Fruit fly (Drosophila melanogaster): ENCODE measurements around the gene PICK1.

PICK1 gene

dm6 chr2L:12704418-12704920, 9.6 kb downstream of the PICK1 start, which contains the start of the genes CG5776 and spict (continued):
- TF ChIP-seq fd96Cb (tag; optimal IDR thresholded peaks at IDR 0.05) (peak; percentile 15), p53 (GFP tag; optimal IDR thresholded peaks at IDR 0.05) (no peak), Dp (GFP tag; optimal IDR thresholded peaks at IDR 0.05) (peak; percentile 56), CG10321 (GFP tag; IDR thresholded peaks at IDR 0.05) (0 out of 2 replicates have a peak, but pooled peaks have one; percentile 34), BEAF-32 (GFP tag; optimal IDR thresholded peaks at IDR 0.05) (peak; percentile 61), cad (GFP tag; optimal IDR thresholded peaks at IDR 0.05) (no peak), CG6683 (GFP tag; optimal IDR thresholded peaks at IDR 0.05) (peak; percentile 14), Max (GFP tag; optimal IDR thresholded peaks at IDR 0.05) (peak; percentile 52), psq (GFP tag; optimal IDR thresholded peaks at IDR 0.05) (peak; percentile 52), CG6254 (GFP tag; optimal IDR thresholded peaks at IDR 0.05) (peak; percentile 53), mirr (GFP tag; optimal IDR thresholded peaks at IDR 0.05) (peak; percentile 1), ci (GFP tag; IDR thresholded peaks at IDR 0.05) (peak; percentile 73), Ravus (GFP tag; IDR thresholded peaks at IDR 0.05) (peak; percentile 45), CG15479 (GFP tag; optimal IDR thresholded peaks at IDR 0.05) (peak; percentile 31), CG3838 (GFP tag; optimal IDR thresholded peaks at IDR 0.05) (no peak), tgo (GFP tag; IDR thresholded peaks at IDR 0.05) (peak; percentile 84), D19B (GFP tag; optimal IDR thresholded peaks at IDR 0.05) (peak; percentile 3), Antp (GFP tag; optimal IDR thresholded peaks at IDR 0.05) (peak; percentile 7), Oli (tag; optimal IDR thresholded peaks at IDR 0.05) (peak; percentile 72), al (GFP tag; IDR thresholded peaks at IDR 0.05) (peak; percentile 78), Hsf (GFP tag; optimal IDR thresholded peaks at IDR 0.05) (peak; percentile 60), Stat92E (GFP tag; optimal IDR thresholded peaks at IDR 0.05) (peak in 1 of 3 experiments; percentile 46), h (optimal IDR thresholded peaks at IDR 0.05) (no peak), hth (optimal IDR thresholded peaks at IDR 0.05) (no peak), HmgD (GFP tag; optimal IDR thresholded peaks at IDR 0.05) (no peak), nom (GFP tag; optimal IDR thresholded peaks at IDR 0.05) (peak; percentile 48), CG17359 (tag; optimal IDR thresholded peaks at IDR 0.05) (peak; percentile 42), CG4328 (GFP tag; optimal IDR thresholded peaks at IDR 0.05) (peak; percentile 31), ase (GFP tag; IDR thresholded peaks at IDR 0.05) (peak; percentile 62; the same call in 2 of the 3 replicates), ERR (GFP tag; optimal IDR thresholded peaks at IDR 0.05) (no peak), CG33213 (GFP tag; optimal IDR thresholded peaks at IDR 0.05) (no peak), vvl (GFP tag; IDR thresholded peaks at IDR 0.05) (peak; percentile 85), Atf3 (GFP tag; optimal IDR thresholded peaks at IDR 0.05) (no peak), Six4 (GFP tag; optimal IDR thresholded peaks at IDR 0.05) (no peak), kah (GFP tag; optimal IDR thresholded peaks at IDR 0.05) (peak; percentile 13), CG11723 (GFP tag; optimal IDR thresholded peaks at IDR 0.05) (no peak), scrt (GFP tag; optimal IDR thresholded peaks at IDR 0.05) (peak; percentile 68), CG7987 (GFP tag; optimal IDR thresholded peaks at IDR 0.05) (peak; percentile 21), CG2120 (GFP tag; optimal IDR thresholded peaks at IDR 0.05) (peak; percentile 85), dmrt11E (tag; optimal IDR thresholded peaks at IDR 0.05) (peak; percentile 74), CG4854 (GFP tag; optimal IDR thresholded peaks at IDR 0.05) (no peak), BtbVII (GFP tag; optimal IDR thresholded peaks at IDR 0.05) (peak; percentile 1), CG14860 (GFP tag; IDR thresholded peaks at IDR 0.05; ENCODE audit: partially characterized antibody) (no peak), CG17568 (GFP tag; optimal IDR thresholded peaks at IDR 0.05) (no peak), lbe (GFP tag; optimal IDR thresholded peaks at IDR 0.05) (peak; percentile 58), CG14014 (GFP tag; IDR thresholded peaks at IDR 0.05) (peak; percentile 76), tap (tag; optimal IDR thresholded peaks at IDR 0.05) (no peak), jing (GFP tag; optimal IDR thresholded peaks at IDR 0.05) (peak; percentile 38), Chrac-16 (GFP tag; optimal IDR thresholded peaks at IDR 0.05) (peak; percentile 58), Taf1 (GFP tag; IDR thresholded peaks at IDR 0.05) (no peak), CG12071 (GFP tag; optimal IDR thresholded peaks at IDR 0.05) (no peak)
